Fruit fly (Drosophila melanogaster) whole organism, embryonic: ENCODE data around the gene ZnT63C.
A peak's percentile ranks its signal among the peaks of the same experiment; 100 is the strongest.

ENCODE experiments used
- Blimp-1 ChIP-seq: fragments of 200-800 bp; sonication (Bioruptor generic); optimal IDR thresholded peaks from 3 replicates; lab custom pipeline; 2018; ENCODE audit warnings: missing biosample characterization, missing genetic modification characterization, mild to moderate bottlenecking, moderate library complexity, missing genetic modification reagents
- Bteb2 ChIP-seq: fragments of 200-800 bp; sonication (Bioruptor generic); optimal IDR thresholded peaks from 2 replicates; lab custom pipeline; 2016; ENCODE audit warnings: missing biosample characterization, missing genetic modification characterization
- CG10274 ChIP-seq: fragments of 200-800 bp; sonication (Bioruptor generic); optimal IDR thresholded peaks from 3 replicates; lab custom pipeline; 2017; ENCODE audit warnings: missing biosample characterization, mild to moderate bottlenecking, missing genetic modification characterization
- CG11560 ChIP-seq: fragments of 200-800 bp; sonication (Bioruptor generic); IDR thresholded peaks from 3 replicates; pipeline ENCODE4 v1.3.6; 2022; ENCODE audit warnings: missing biosample characterization, missing genetic modification characterization
- CG13296 ChIP-seq: fragments of 200-800 bp; sonication (Bioruptor generic); optimal IDR thresholded peaks from 3 replicates; lab custom pipeline; 2018; ENCODE audit warnings: missing biosample characterization, mild to moderate bottlenecking, missing genetic modification characterization
- CG15479 ChIP-seq: fragments of 200-800 bp; sonication (Bioruptor generic); optimal IDR thresholded peaks from 3 replicates; lab custom pipeline; 2019; ENCODE audit warnings: missing biosample characterization, mild to moderate bottlenecking, missing genetic modification characterization, moderate library complexity
- CG15514 ChIP-seq: fragments of 200-800 bp; sonication (Bioruptor generic); optimal IDR thresholded peaks from 3 replicates; lab custom pipeline; 2017; ENCODE audit warnings: missing biosample characterization, missing genetic modification characterization, mild to moderate bottlenecking, moderate library complexity, missing genetic modification reagents
- CG17361 ChIP-seq: fragments of 200-800 bp; sonication (Bioruptor generic); IDR thresholded peaks from 3 replicates; pipeline ENCODE4 v1.3.6; 2022; ENCODE audit warnings: missing biosample characterization, missing genetic modification characterization
- CG17385 ChIP-seq: fragments of 200-800 bp; sonication (Bioruptor generic); optimal IDR thresholded peaks from 3 replicates; lab custom pipeline; 2018; ENCODE audit warnings: missing biosample characterization, mild to moderate bottlenecking, missing genetic modification characterization
- CG1832 ChIP-seq: fragments of 200-800 bp; sonication (Bioruptor generic); optimal IDR thresholded peaks from 2 replicates; lab custom pipeline; 2017; ENCODE audit warnings: missing biosample characterization, mild to moderate bottlenecking, missing genetic modification characterization, inconsistent platforms
- CG4282 ChIP-seq: fragments of 200-800 bp; sonication (Bioruptor generic); optimal IDR thresholded peaks from 2 replicates; lab custom pipeline; 2016; ENCODE audit warnings: missing biosample characterization, missing genetic modification characterization
- CG6765 ChIP-seq: fragments of 200-800 bp; sonication (Bioruptor generic); optimal IDR thresholded peaks from 3 replicates; lab custom pipeline; 2017; ENCODE audit warnings: missing biosample characterization, mild to moderate bottlenecking, missing genetic modification characterization
- CG7987 ChIP-seq: fragments of 200-800 bp; sonication (Bioruptor generic); optimal IDR thresholded peaks from 2 replicates; lab custom pipeline; 2018; ENCODE audit warnings: missing biosample characterization, mild to moderate bottlenecking, missing genetic modification characterization, moderate library complexity
- CG8765 ChIP-seq: fragments of 200-800 bp; sonication (Bioruptor generic); IDR thresholded peaks from 2 replicates; pipeline ENCODE4 v1.3.6; 2022; ENCODE audit warnings: missing biosample characterization, missing genetic modification characterization
- CTCF ChIP-seq: fragments of 200-800 bp; sonication (Bioruptor generic); optimal IDR thresholded peaks from 2 replicates; lab custom pipeline; 2017; ENCODE audit warnings: missing biosample characterization, mild to moderate bottlenecking, missing genetic modification characterization, moderate library complexity
- CrebB ChIP-seq: fragments of 200-800 bp; sonication (Bioruptor generic); optimal IDR thresholded peaks from 3 replicates; lab custom pipeline; 2018; ENCODE audit warnings: missing biosample characterization, mild to moderate bottlenecking, missing genetic modification characterization
- Doc2 ChIP-seq: fragments of 200-800 bp; sonication (Bioruptor generic); IDR thresholded peaks from 2 replicates; pipeline ENCODE4 v1.3.6; 2022; ENCODE audit warnings: missing biosample characterization, missing genetic modification characterization
- Dref ChIP-seq: fragments of 200-800 bp; sonication (Bioruptor generic); IDR thresholded peaks from 2 replicates; pipeline ENCODE4 v1.3.6; 2022; ENCODE audit warnings: missing biosample characterization, missing genetic modification characterization
- Ets65A ChIP-seq: fragments of 200-800 bp; sonication (Bioruptor generic); peaks from one replicate; lab custom pipeline; 2016; ENCODE audit warnings: missing biosample characterization, missing genetic modification characterization
- HmgZ ChIP-seq: fragments of 200-800 bp; sonication (Bioruptor generic); optimal IDR thresholded peaks from 2 replicates; lab custom pipeline; 2018; ENCODE audit warnings: missing biosample characterization, mild to moderate bottlenecking, missing genetic modification characterization
- MTF-1 ChIP-seq: fragments of 200-800 bp; sonication (Bioruptor generic); optimal IDR thresholded peaks from 2 replicates; lab custom pipeline; 2018; ENCODE audit warnings: missing biosample characterization, mild to moderate bottlenecking, missing genetic modification characterization, borderline replicate concordance
- NC2α ChIP-seq: fragments of 200-800 bp; sonication (Bioruptor generic); optimal IDR thresholded peaks from 2 replicates; lab custom pipeline; 2016; ENCODE audit warnings: missing biosample characterization, missing genetic modification characterization
- Ptx1 ChIP-seq: fragments of 200-800 bp; sonication (Bioruptor generic); IDR thresholded peaks from 2 replicates; pipeline ENCODE4 v1.3.6; 2022; ENCODE audit warnings: missing biosample characterization, missing genetic modification characterization
- Ssrp ChIP-seq: fragments of 200-800 bp; sonication (Bioruptor generic); optimal IDR thresholded peaks from 2 replicates; lab custom pipeline; 2018; ENCODE audit warnings: missing biosample characterization, mild to moderate bottlenecking, missing genetic modification characterization, moderate library complexity
- ase ChIP-seq: fragments of 200-800 bp; sonication (Bioruptor generic); IDR thresholded peaks from 3 replicates; pipeline ENCODE4 v1.3.6; 2022; ENCODE audit warnings: missing biosample characterization, missing genetic modification characterization
- crc ChIP-seq: fragments of 200-800 bp; sonication (Bioruptor generic); optimal IDR thresholded peaks from 2 replicates; lab custom pipeline; 2016; ENCODE audit warnings: missing biosample characterization, missing genetic modification characterization
- exex ChIP-seq: fragments of 200-800 bp; sonication (Bioruptor generic); optimal IDR thresholded peaks from 4 replicates; lab custom pipeline; 2018; ENCODE audit warnings: missing biosample characterization, mild to moderate bottlenecking, missing genetic modification characterization, moderate library complexity
- eyg ChIP-seq: fragments of 200-800 bp; sonication (Bioruptor generic); optimal IDR thresholded peaks from 3 replicates; lab custom pipeline; 2016; ENCODE audit warnings: missing biosample characterization, missing genetic modification characterization
- gem ChIP-seq: fragments of 200-800 bp; sonication (Bioruptor generic); optimal IDR thresholded peaks from 2 replicates; lab custom pipeline; 2019; ENCODE audit warnings: missing biosample characterization, mild to moderate bottlenecking, missing genetic modification characterization, moderate library complexity
- hth ChIP-seq: fragments of >200 bp; optimal IDR thresholded peaks from 2 replicates; lab custom pipeline; 2017; ENCODE audit warnings: inconsistent platforms
- mirr ChIP-seq: fragments of 200-800 bp; sonication (Bioruptor generic); optimal IDR thresholded peaks from 3 replicates; lab custom pipeline; 2018; ENCODE audit warnings: missing biosample characterization, mild to moderate bottlenecking, missing genetic modification characterization
- mld ChIP-seq: fragments of 200-800 bp; sonication (Bioruptor generic); IDR thresholded peaks from 3 replicates; pipeline ENCODE4 v1.3.6; 2022; ENCODE audit warnings: missing biosample characterization, missing genetic modification characterization; ENCODE audit not compliant: partially characterized antibody
- nau ChIP-seq: fragments of 200-800 bp; sonication (Bioruptor generic); optimal IDR thresholded peaks from 3 replicates; lab custom pipeline; 2017; ENCODE audit warnings: missing biosample characterization, mild to moderate bottlenecking, missing genetic modification characterization, missing genetic modification reagents
- nom ChIP-seq: fragments of 200-800 bp; sonication (Bioruptor generic); optimal IDR thresholded peaks from 2 replicates; lab custom pipeline; 2017; ENCODE audit warnings: missing biosample characterization, missing genetic modification characterization, mild to moderate bottlenecking, moderate library complexity, missing genetic modification reagents
- oc ChIP-seq: fragments of 200-800 bp; sonication (Bioruptor generic); optimal IDR thresholded peaks from 2 replicates; lab custom pipeline; 2018; ENCODE audit warnings: missing biosample characterization, mild to moderate bottlenecking, missing genetic modification characterization, moderate library complexity
- otp ChIP-seq: fragments of 200-800 bp; sonication (Bioruptor generic); IDR thresholded peaks from 3 replicates; pipeline ENCODE4, ENCODE4 v1.3.6; 2022; ENCODE audit warnings: missing biosample characterization, missing genetic modification characterization
- phol ChIP-seq: fragments of 200-800 bp; sonication (Bioruptor generic); optimal IDR thresholded peaks from 3 replicates; lab custom pipeline; 2018; ENCODE audit warnings: missing biosample characterization, mild to moderate bottlenecking, missing genetic modification characterization, moderate library complexity
- ranshi ChIP-seq: fragments of 200-800 bp; sonication (Bioruptor generic); IDR thresholded peaks from 2 replicates; pipeline ENCODE4 v1.3.6; 2022; ENCODE audit warnings: missing biosample characterization, missing genetic modification characterization
- rib ChIP-seq: fragments of 200-800 bp; sonication (Bioruptor generic); IDR thresholded peaks from 2 replicates; pipeline ENCODE4 v1.3.6; 2022; ENCODE audit warnings: missing biosample characterization, missing genetic modification characterization
- run ChIP-seq: fragments of 200-800 bp; sonication (Bioruptor generic); optimal IDR thresholded peaks from 3 replicates; lab custom pipeline; 2018; ENCODE audit warnings: missing biosample characterization, mild to moderate bottlenecking, missing genetic modification characterization
- scrt ChIP-seq: fragments of 200-800 bp; sonication (Bioruptor generic); optimal IDR thresholded peaks from 2 replicates; lab custom pipeline; 2018; ENCODE audit warnings: missing biosample characterization, mild to moderate bottlenecking, missing genetic modification characterization, moderate library complexity
- sens ChIP-seq: fragments of 200-800 bp; sonication (Bioruptor generic); peaks from one replicate; lab custom pipeline; 2016; ENCODE audit warnings: missing biosample characterization, missing genetic modification characterization
- sima ChIP-seq: fragments of 200-800 bp; sonication (Bioruptor generic); optimal IDR thresholded peaks from 2 replicates; lab custom pipeline; 2016; ENCODE audit warnings: missing biosample characterization, missing genetic modification characterization
- sob ChIP-seq: fragments of 200-800 bp; sonication (Bioruptor generic); IDR thresholded peaks from 2 replicates; pipeline ENCODE4 v1.3.6; 2022; ENCODE audit warnings: missing biosample characterization, missing genetic modification characterization
- stwl ChIP-seq: fragments of 200-800 bp; sonication (Bioruptor generic); optimal IDR thresholded peaks from 3 replicates; lab custom pipeline; 2018; ENCODE audit warnings: missing biosample characterization, mild to moderate bottlenecking, missing genetic modification characterization, moderate library complexity
- tup ChIP-seq: fragments of 200-800 bp; sonication (Bioruptor generic); optimal IDR thresholded peaks from 2 replicates; lab custom pipeline; 2016; ENCODE audit warnings: missing biosample characterization, mild to moderate bottlenecking, missing genetic modification characterization, moderate library complexity
- unpg ChIP-seq: fragments of 200-800 bp; sonication (Bioruptor generic); optimal IDR thresholded peaks from 3 replicates; lab custom pipeline; 2018; ENCODE audit warnings: missing biosample characterization, mild to moderate bottlenecking, missing genetic modification characterization, moderate library complexity
- wek ChIP-seq: fragments of 200-800 bp; sonication (Bioruptor generic); optimal IDR thresholded peaks from 3 replicates; lab custom pipeline; 2018; ENCODE audit warnings: missing biosample characterization, mild to moderate bottlenecking, missing genetic modification characterization, moderate library complexity

The ZnT63C gene

DNA sequence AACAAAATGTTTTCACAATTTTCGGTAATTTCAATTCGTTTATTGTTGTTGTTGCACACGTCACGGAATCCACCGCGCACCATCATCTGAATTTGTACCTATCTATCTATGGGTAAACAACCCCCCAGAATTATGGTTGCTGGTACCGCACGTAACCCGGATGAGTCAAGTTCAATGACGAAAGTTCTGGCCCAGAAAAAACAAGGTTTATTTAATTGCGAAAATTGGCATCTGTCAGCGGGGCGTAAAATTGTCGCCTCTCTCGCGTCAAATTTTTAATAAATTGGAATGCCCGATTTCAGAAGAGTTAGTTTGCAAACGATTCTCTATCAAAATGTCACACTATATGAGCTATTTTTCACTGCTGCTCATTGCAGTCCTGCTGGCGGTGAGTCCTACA is 35.3 kb upstream of the ZnT63C start, which contains the start of gene CG34265:
TSS of gene CG34265 (plus strand) at position 301 of the 400 bp plus-strand sequence.
- TF ChIP-seq nom (GFP tag; lab: Kevin White, UChicago) (no peak), hth (lab: Kevin White, UChicago) (no peak), CG11560 (no peak), CG4282 (GFP tag; lab: Kevin White, UChicago) (no peak), CG8765 (GFP tag; lab: Robert Waterston, UW) (no peak), CrebB (tag; lab: Kevin White, UChicago) (no peak), nau (GFP tag; lab: Kevin White, UChicago) (no peak), Dref (GFP tag; lab: Robert Waterston, UW) (no peak), eyg (GFP tag; lab: Kevin White, UChicago) (no peak)

DNA sequence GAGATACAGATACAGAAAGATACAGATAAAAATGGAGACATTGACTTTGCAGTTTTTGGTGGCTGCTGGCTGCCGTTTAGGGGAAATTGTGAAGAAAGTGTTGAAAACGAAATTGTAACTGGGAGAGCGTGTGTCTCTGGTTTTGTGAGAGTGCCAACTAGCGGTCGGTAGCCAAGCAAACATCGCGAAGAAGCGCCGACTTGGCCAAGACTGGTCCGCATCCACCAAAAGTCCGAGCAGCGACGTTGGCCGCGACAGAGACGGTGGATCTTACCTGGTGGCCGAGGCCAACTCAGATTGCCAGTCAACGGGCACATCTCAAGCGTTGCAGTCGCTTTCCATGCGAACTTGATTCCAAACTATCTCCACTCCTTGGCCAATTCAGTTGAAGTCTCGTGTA is 32.8 kb upstream of the ZnT63C start, which contains the start of gene CG14960:
TSS of gene CG14960 (plus strand) at position 301 of the 400 bp plus-strand sequence.
- TF ChIP-seq MTF-1 (GFP tag; lab: Kevin White, UChicago) = no peak
- TF ChIP-seq stwl (tag; lab: Kevin White, UChicago) = no peak
- TF ChIP-seq Blimp-1 (GFP tag; lab: Kevin White, UChicago) = peak; percentile 10
- no peak for TF ChIP-seq unpg
- peak; percentile 35 for TF ChIP-seq CTCF (GFP tag; lab: Kevin White, UChicago)
- no peak for TF ChIP-seq wek (GFP tag; lab: Kevin White, UChicago)
- TF ChIP-seq CG1832 = no peak
- no peak for TF ChIP-seq exex (tag; lab: Kevin White, UChicago)
- TF ChIP-seq run (tag; lab: Kevin White, UChicago) = no peak
- TF ChIP-seq CG13296 (GFP tag; lab: Kevin White, UChicago) = no peak
- TF ChIP-seq Bteb2 = no peak
- no peak for TF ChIP-seq CG10274 (GFP tag; lab: Kevin White, UChicago)
- TF ChIP-seq Ets65A (GFP tag; lab: Kevin White, UChicago) = peak; percentile 12
- TF ChIP-seq, all 482 proteins: peak for 3

DNA sequence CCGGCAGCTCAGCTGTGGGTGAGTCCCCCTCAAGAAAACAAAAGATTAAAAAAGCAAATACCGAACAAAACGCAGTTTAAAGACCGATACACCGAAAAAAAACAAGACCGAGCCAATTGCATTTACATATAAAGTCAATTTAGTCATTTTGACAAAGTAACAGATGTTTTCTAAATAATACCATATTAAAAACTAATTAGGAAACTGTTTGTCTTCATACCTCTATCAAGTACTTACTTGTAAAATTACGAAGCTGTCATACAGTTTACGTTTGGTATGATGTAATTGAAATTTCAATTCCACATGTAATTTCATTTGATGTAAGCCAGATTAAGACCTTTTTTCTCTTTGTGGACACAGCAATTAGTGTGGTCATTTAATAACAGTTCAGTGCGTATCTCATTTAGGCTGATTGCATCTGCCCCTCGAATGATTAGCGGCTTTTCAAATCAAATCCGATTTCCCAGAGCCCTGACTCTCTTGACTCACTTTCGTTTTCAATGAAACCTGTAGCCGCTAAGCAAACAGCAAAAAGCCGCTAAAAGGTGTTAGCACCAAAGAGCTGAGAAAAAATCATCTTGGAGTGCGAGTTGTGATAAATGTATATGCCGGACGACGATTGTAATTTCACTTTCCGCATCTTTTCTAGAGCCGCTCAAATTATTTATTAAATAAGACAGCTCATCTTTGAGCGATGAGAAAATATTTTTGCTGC is 28.9 kb upstream of the ZnT63C start:
- TF ChIP-seq CG17385 = no peak
- TF ChIP-seq Blimp-1 (GFP tag; lab: Kevin White, UChicago) = peak; percentile 92
- peak; percentile 70 for TF ChIP-seq sens (GFP tag; lab: Kevin White, UChicago)
- peak; percentile 24 for TF ChIP-seq oc
- TF ChIP-seq mirr (GFP tag; lab: Kevin White, UChicago) = no peak
- TF ChIP-seq sob (GFP tag; lab: Robert Waterston, UW) = no peak
- TF ChIP-seq ranshi (GFP tag; lab: Robert Waterston, UW) = no peak
- TF ChIP-seq tup (GFP tag; lab: Kevin White, UChicago) = no peak
- TF ChIP-seq mld (GFP tag; lab: Robert Waterston, UW) = no peak
- no peak for TF ChIP-seq ase (GFP tag; lab: Robert Waterston, UW)
- no peak for TF ChIP-seq CG15479 (GFP tag; lab: Kevin White, UChicago)
- TF ChIP-seq Doc2 (GFP tag; lab: Robert Waterston, UW) = no peak
- TF ChIP-seq phol = peak; percentile 17
- peak; percentile 16 for TF ChIP-seq gem (tag; lab: Kevin White, UChicago)
- TF ChIP-seq Ptx1 = no peak
- no peak for TF ChIP-seq Ssrp (tag; lab: Kevin White, UChicago)
- no peak for TF ChIP-seq CG6765 (GFP tag; lab: Kevin White, UChicago)
- TF ChIP-seq rib (GFP tag; lab: Robert Waterston, UW) = no peak
- no peak for TF ChIP-seq scrt (GFP tag; lab: Kevin White, UChicago)
- no peak for TF ChIP-seq HmgZ (tag; lab: Kevin White, UChicago)
- TF ChIP-seq crc (GFP tag; lab: Kevin White, UChicago) = no peak
- TF ChIP-seq CG7987 (GFP tag; lab: Kevin White, UChicago) = no peak
- no peak for TF ChIP-seq CG15514
- no peak for TF ChIP-seq NC2α (GFP tag; lab: Kevin White, UChicago)
- TF ChIP-seq otp (GFP tag; lab: Robert Waterston, UW) = no peak
- no peak for TF ChIP-seq sima (GFP tag; lab: Kevin White, UChicago)
- no peak for TF ChIP-seq CG17361 (GFP tag; lab: Robert Waterston, UW)
